Worm (Caenorhabditis elegans) whole organism, late embryonic: ENCODE measurements around the gene nsy-1.

Source experiments
- C38D4.7 ChIP-seq: fragments of 200-800 bp; sonication (Bioruptor generic); optimal IDR thresholded peaks from 2 replicates; lab custom pipeline; 2018; ENCODE audit warnings: mild to moderate bottlenecking, missing genetic modification characterization, moderate library complexity, missing compliant biosample characterization
- F13H6.1 ChIP-seq: sonication (generic microtip); optimal IDR thresholded peaks from 2 replicates; lab custom pipeline; 2016; ENCODE audit warnings: missing genetic modification characterization, missing compliant biosample characterization
- K09A11.1 ChIP-seq: sonication (generic microtip); optimal IDR thresholded peaks from 2 replicates; lab custom pipeline; 2017; ENCODE audit warnings: antibody characterized with exemption, mild to moderate bottlenecking, missing genetic modification characterization, missing compliant biosample characterization; ENCODE audit not compliant: insufficient read depth
- T23F11.4 ChIP-seq: fragments of 200-800 bp; sonication (Bioruptor generic); optimal IDR thresholded peaks from 2 replicates; lab custom pipeline; 2018; ENCODE audit warnings: mild to moderate bottlenecking, missing genetic modification characterization, missing compliant biosample characterization
- Y22D7AL.16 ChIP-seq: sonication (generic microtip); optimal IDR thresholded peaks from 2 replicates; lab custom pipeline; 2016; ENCODE audit warnings: missing genetic modification characterization, missing compliant biosample characterization
- ahr-1 ChIP-seq: sonication (generic microtip); optimal IDR thresholded peaks from 2 replicates; lab custom pipeline; 2016; ENCODE audit warnings: missing genetic modification characterization, missing compliant biosample characterization
- ama-1 ChIP-seq: fragments of 150-350 bp; optimal IDR thresholded peaks from 2 replicates; lab custom pipeline; 2014
- ceh-14 ChIP-seq: sonication (generic microtip); optimal IDR thresholded peaks from 2 replicates; lab custom pipeline; 2016; ENCODE audit warnings: missing genotype, missing genetic modification characterization, missing compliant biosample characterization
- ceh-18 ChIP-seq: sonication (generic microtip); optimal IDR thresholded peaks from 2 replicates; lab custom pipeline; 2016; ENCODE audit warnings: missing genetic modification characterization, missing compliant biosample characterization
- ceh-2 ChIP-seq: sonication (generic microtip); optimal IDR thresholded peaks from 2 replicates; lab custom pipeline; 2016; ENCODE audit warnings: missing genotype, missing genetic modification characterization, missing compliant biosample characterization
- ceh-31 ChIP-seq: sonication (generic microtip); optimal IDR thresholded peaks from 2 replicates; lab custom pipeline; 2016; ENCODE audit warnings: missing genetic modification characterization, missing compliant biosample characterization
- ceh-45 ChIP-seq: fragments of 200-800 bp; sonication (Bioruptor generic); IDR thresholded peaks from 2 replicates; pipeline ENCODE4 v1.3.6; 2022; ENCODE audit warnings: missing genetic modification reagents, missing genetic modification characterization, missing compliant biosample characterization
- ceh-48 ChIP-seq: sonication (generic microtip); optimal IDR thresholded peaks from 2 replicates; lab custom pipeline; 2016; ENCODE audit warnings: missing genetic modification characterization, inconsistent platforms, missing compliant biosample characterization
- ceh-6 ChIP-seq: fragments of 200-800 bp; sonication (Bioruptor generic); optimal IDR thresholded peaks from 2 replicates; lab custom pipeline; 2018; ENCODE audit warnings: mild to moderate bottlenecking, missing genetic modification characterization, missing compliant biosample characterization
- ceh-9 ChIP-seq: sonication (generic microtip); optimal IDR thresholded peaks from 2 replicates; lab custom pipeline; 2016; ENCODE audit warnings: mild to moderate bottlenecking, missing genetic modification characterization, inconsistent platforms, missing compliant biosample characterization
- elt-2 ChIP-seq: sonication (generic microtip); optimal IDR thresholded peaks from 2 replicates; lab custom pipeline; 2016; ENCODE audit warnings: missing genetic modification reagents, missing genetic modification characterization, missing compliant biosample characterization
- elt-4 ChIP-seq: sonication (generic microtip); optimal IDR thresholded peaks from 2 replicates; lab custom pipeline; 2016; ENCODE audit warnings: missing genetic modification characterization, missing compliant biosample characterization
- ets-4 ChIP-seq: sonication (generic microtip); optimal IDR thresholded peaks from 2 replicates; lab custom pipeline; 2016; ENCODE audit warnings: missing genetic modification characterization, missing compliant biosample characterization
- eyg-1 ChIP-seq: sonication (generic microtip); optimal IDR thresholded peaks from 2 replicates; lab custom pipeline; 2016; ENCODE audit warnings: missing genotype, missing genetic modification characterization, missing compliant biosample characterization
- fkh-10 ChIP-seq: fragments of 150-350 bp; optimal IDR thresholded peaks from 2 replicates; lab custom pipeline; 2014; ENCODE audit warnings: missing biosample characterization, missing genetic modification reagents, missing genetic modification characterization
- gmeb-2 ChIP-seq: sonication (generic microtip); optimal IDR thresholded peaks from 2 replicates; lab custom pipeline; 2016; ENCODE audit warnings: missing genetic modification characterization, inconsistent platforms, missing compliant biosample characterization
- hlh-13 ChIP-seq: fragments of 200-800 bp; sonication (Bioruptor generic); optimal IDR thresholded peaks from 2 replicates; lab custom pipeline; 2018; ENCODE audit warnings: mild to moderate bottlenecking, missing genetic modification characterization, missing compliant biosample characterization
- hlh-30 ChIP-seq: sonication (generic microtip); optimal IDR thresholded peaks from 2 replicates; lab custom pipeline; 2017; ENCODE audit warnings: antibody characterized with exemption, missing genetic modification characterization, missing compliant biosample characterization; ENCODE audit not compliant: insufficient read depth
- hlh-6 ChIP-seq: sonication (generic microtip); optimal IDR thresholded peaks from 2 replicates; lab custom pipeline; 2016; ENCODE audit warnings: missing genotype, missing genetic modification characterization, missing compliant biosample characterization
- hlh-8 ChIP-seq: sonication (generic microtip); optimal IDR thresholded peaks from 2 replicates; lab custom pipeline; 2016; ENCODE audit warnings: missing genotype, missing genetic modification characterization, missing compliant biosample characterization
- lim-6 ChIP-seq: sonication (generic microtip); optimal IDR thresholded peaks from 2 replicates; lab custom pipeline; 2016; ENCODE audit warnings: missing genetic modification characterization, missing compliant biosample characterization
- lin-11 ChIP-seq: fragments of 200-800 bp; sonication (Bioruptor generic); optimal IDR thresholded peaks from 2 replicates; lab custom pipeline; 2018; ENCODE audit warnings: mild to moderate bottlenecking, missing genetic modification characterization, missing compliant biosample characterization
- madf-2 ChIP-seq: sonication (generic microtip); optimal IDR thresholded peaks from 2 replicates; lab custom pipeline; 2017; ENCODE audit warnings: missing genetic modification characterization, missing compliant biosample characterization
- mec-3 ChIP-seq: sonication (generic microtip); optimal IDR thresholded peaks from 2 replicates; lab custom pipeline; 2016; ENCODE audit warnings: borderline replicate concordance, missing genetic modification characterization, missing compliant biosample characterization
- nfya-1 ChIP-seq: sonication (generic microtip); optimal IDR thresholded peaks from 2 replicates; lab custom pipeline; 2017; ENCODE audit warnings: missing genetic modification characterization, mild to moderate bottlenecking, missing compliant biosample characterization, antibody characterized with exemption, moderate library complexity
- nhr-232 ChIP-seq: sonication (generic microtip); optimal IDR thresholded peaks from 2 replicates; lab custom pipeline; 2016; ENCODE audit warnings: missing genetic modification characterization, missing compliant biosample characterization
- npax-4 ChIP-seq: sonication (generic microtip); optimal IDR thresholded peaks from 2 replicates; lab custom pipeline; 2016; ENCODE audit warnings: missing genetic modification characterization, missing compliant biosample characterization
- odd-2 ChIP-seq: sonication (generic microtip); optimal IDR thresholded peaks from 2 replicates; lab custom pipeline; 2017; ENCODE audit warnings: antibody characterized with exemption, mild to moderate bottlenecking, missing genetic modification characterization, missing compliant biosample characterization
- pag-3 ChIP-seq: sonication (generic microtip); optimal IDR thresholded peaks from 2 replicates; lab custom pipeline; 2016; ENCODE audit warnings: missing compliant biosample characterization, missing genetic modification characterization, borderline replicate concordance
- pax-1 ChIP-seq: fragments of 150-350 bp; optimal IDR thresholded peaks from 2 replicates; lab custom pipeline; 2014; ENCODE audit warnings: missing biosample characterization, missing genetic modification characterization
- pha-2 ChIP-seq: sonication (generic microtip); optimal IDR thresholded peaks from 2 replicates; lab custom pipeline; 2017; ENCODE audit warnings: mild to moderate bottlenecking, missing genetic modification characterization, missing compliant biosample characterization
- pha-4 ChIP-seq: fragments of 150-350 bp; optimal IDR thresholded peaks from 2 replicates; lab custom pipeline; 2018; ENCODE audit warnings: missing biosample characterization, missing genetic modification reagents, missing genetic modification characterization
- pqm-1 ChIP-seq: sonication (generic microtip); optimal IDR thresholded peaks from 2 replicates; lab custom pipeline; 2016; ENCODE audit warnings: missing genetic modification characterization, missing compliant biosample characterization
- sox-2 ChIP-seq: fragments of 200-800 bp; sonication (Bioruptor generic); IDR thresholded peaks from 2 replicates; pipeline ENCODE4 v1.3.6; 2022; ENCODE audit warnings: missing genetic modification reagents, missing genetic modification characterization, missing compliant biosample characterization
- sox-4 ChIP-seq: sonication (generic microtip); optimal IDR thresholded peaks from 2 replicates; lab custom pipeline; 2017; ENCODE audit warnings: mild to moderate bottlenecking, missing genetic modification characterization, inconsistent platforms, missing compliant biosample characterization
- syd-9 ChIP-seq: sonication (generic microtip); optimal IDR thresholded peaks from 2 replicates; lab custom pipeline; 2016; ENCODE audit warnings: mild to moderate bottlenecking, missing genetic modification characterization, moderate library complexity, missing compliant biosample characterization
- tbx-2 ChIP-seq: sonication (generic microtip); optimal IDR thresholded peaks from 2 replicates; lab custom pipeline; 2016; ENCODE audit warnings: missing genetic modification characterization, missing compliant biosample characterization
- tbx-7 ChIP-seq: sonication (generic microtip); optimal IDR thresholded peaks from 2 replicates; lab custom pipeline; 2016; ENCODE audit warnings: missing genotype, missing genetic modification characterization, missing compliant biosample characterization
- unc-3 ChIP-seq, 2 experiments: fragments of 200-800 bp in 1 of 2; sonication (Bioruptor generic) in 1 of 2; sonication (generic microtip) in 1 of 2; conservative IDR thresholded peaks in 1 of 2; optimal IDR thresholded peaks in 1 of 2; 2 replicates each; pipeline versions ENCODE4 v1.3.6 to Lab custom; 2016 to 2022; ENCODE audit warnings: missing compliant biosample characterization in 2 of 2, missing genetic modification characterization in 2 of 2, missing genetic modification reagents in 1 of 2
- unc-42 ChIP-seq: sonication (generic microtip); optimal IDR thresholded peaks from 2 replicates; lab custom pipeline; 2016; ENCODE audit warnings: missing genotype, missing genetic modification characterization, missing compliant biosample characterization
- unc-55 ChIP-seq: sonication (generic microtip); optimal IDR thresholded peaks from 2 replicates; lab custom pipeline; 2017; ENCODE audit warnings: missing biosample characterization, missing genetic modification reagents, missing genetic modification characterization
- unc-86 ChIP-seq: sonication (generic microtip); optimal IDR thresholded peaks from 2 replicates; lab custom pipeline; 2016; ENCODE audit warnings: missing genetic modification characterization, missing compliant biosample characterization
- zip-5 ChIP-seq: sonication (generic microtip); optimal IDR thresholded peaks from 2 replicates; lab custom pipeline; 2016; ENCODE audit warnings: missing genetic modification characterization, missing compliant biosample characterization
- ztf-16 ChIP-seq: sonication (generic microtip); optimal IDR thresholded peaks from 2 replicates; lab custom pipeline; 2017; ENCODE audit warnings: missing genetic modification characterization, missing compliant biosample characterization

Gene nsy-1

DNA sequence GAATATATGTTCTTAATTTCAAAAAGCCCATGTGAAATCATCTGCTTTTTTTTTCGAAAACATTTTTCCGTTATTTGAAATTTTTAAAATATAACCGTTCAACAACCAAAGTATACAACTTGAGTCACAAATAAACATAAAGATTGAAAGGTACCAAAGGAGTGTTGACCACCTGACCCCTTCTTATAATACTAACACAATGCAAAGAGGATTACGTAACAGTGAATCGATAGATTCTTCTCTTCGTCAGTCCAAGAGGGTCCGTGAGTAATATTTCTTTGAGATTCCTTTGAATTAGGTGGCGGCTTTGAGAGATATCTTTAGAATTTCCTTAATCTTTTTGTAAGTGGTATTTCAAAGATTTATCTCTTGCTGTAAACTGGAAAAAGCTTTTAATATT lies 6.4 kb upstream of the nsy-1 start:
- no peak for TF ChIP-seq sox-4
- no peak for TF ChIP-seq ceh-9 (tag; lab: Kevin White, UChicago)
- no peak for TF ChIP-seq elt-4 (tag; lab: Kevin White, UChicago)
- no peak for TF ChIP-seq sox-2
- TF ChIP-seq ceh-6 (GFP tag; lab: Kevin White, UChicago) = no peak
- no peak for TF ChIP-seq pag-3 (tag; lab: Kevin White, UChicago)
- no peak for TF ChIP-seq ztf-16 (tag; lab: Kevin White, UChicago)
- TF ChIP-seq fkh-10 = no peak
- no peak for TF ChIP-seq hlh-6 (tag; lab: Kevin White, UChicago)
- TF ChIP-seq K09A11.1 (tag; lab: Kevin White, UChicago) = no peak
- no peak for TF ChIP-seq ceh-14 (tag; lab: Kevin White, UChicago)
- no peak for TF ChIP-seq ceh-45
- no peak for TF ChIP-seq ceh-48 (tag; lab: Kevin White, UChicago)

DNA sequence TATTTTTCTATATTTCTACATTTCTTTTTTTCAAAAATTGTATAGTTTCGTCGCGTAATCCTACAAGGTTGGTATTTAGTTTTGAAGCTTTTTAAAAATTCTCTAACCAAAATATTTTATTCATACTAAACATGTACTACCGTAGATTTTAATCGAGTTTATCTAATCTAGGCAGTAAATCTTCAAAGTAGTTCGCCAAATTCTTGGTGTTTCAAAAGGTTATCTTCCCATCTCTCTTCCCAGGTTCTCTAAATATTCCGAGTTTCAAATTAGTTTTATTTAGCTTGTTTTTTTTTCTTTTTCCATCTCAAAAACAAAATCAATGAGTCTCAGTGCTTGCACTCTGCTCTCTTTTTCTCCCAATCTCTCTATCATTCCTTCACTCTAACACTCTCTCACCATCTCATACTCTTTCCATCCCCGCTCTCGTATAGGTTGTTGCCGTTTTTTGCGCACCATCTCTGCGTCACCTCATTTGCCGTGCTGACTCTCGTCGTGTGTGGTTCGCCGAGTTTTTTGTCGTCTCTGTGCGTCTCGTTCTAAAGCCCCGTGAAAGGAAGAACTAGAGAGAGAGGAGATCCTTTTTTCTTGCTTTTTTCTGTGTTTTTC lies 5.5 kb upstream of the nsy-1 start:
- TF ChIP-seq nhr-232 = no peak
- TF ChIP-seq pax-1 (tag; lab: Kevin White, UChicago) = no peak
- no peak for TF ChIP-seq pha-2 (tag; lab: Kevin White, UChicago)
- TF ChIP-seq pha-4 (tag; lab: Kevin White, UChicago) = no peak
- peak; percentile 16 for TF ChIP-seq hlh-6 (tag; lab: Kevin White, UChicago)
- no peak for TF ChIP-seq ceh-6 (GFP tag; lab: Kevin White, UChicago)
- no peak for TF ChIP-seq unc-3 (GFP tag; conservative IDR thresholded peaks at IDR 0.05; lab: Robert Waterston, UW)
- TF ChIP-seq unc-3 (tag; optimal IDR thresholded peaks at IDR 0.05; lab: Kevin White, UChicago) = no peak
- peak; percentile 55 for TF ChIP-seq ceh-48 (tag; lab: Kevin White, UChicago)
- TF ChIP-seq C38D4.7 (GFP tag; lab: Kevin White, UChicago) = no peak
- TF ChIP-seq eyg-1 (tag; lab: Kevin White, UChicago) = no peak
- TF ChIP-seq npax-4 (tag; lab: Kevin White, UChicago) = no peak
- TF ChIP-seq ceh-9 (tag; lab: Kevin White, UChicago) = no peak
- peak; percentile 79 for TF ChIP-seq ceh-31 (tag; lab: Kevin White, UChicago)
- TF ChIP-seq syd-9 (tag; lab: Kevin White, UChicago) = no peak
- no peak for TF ChIP-seq unc-86 (tag; lab: Kevin White, UChicago)
- TF ChIP-seq gmeb-2 (tag; lab: Kevin White, UChicago) = no peak
- no peak for TF ChIP-seq odd-2 (tag; lab: Kevin White, UChicago)
- TF ChIP-seq ets-4 (tag; lab: Kevin White, UChicago) = peak; percentile 20
- TF ChIP-seq tbx-2 (tag; lab: Kevin White, UChicago) = peak; percentile 54
- TF ChIP-seq pqm-1 (tag; lab: Kevin White, UChicago) = no peak
- TF ChIP-seq lim-6 (tag; lab: Kevin White, UChicago) = no peak
- TF ChIP-seq unc-55 (GFP tag; lab: Kevin White, UChicago) = no peak
- TF ChIP-seq madf-2 (tag; lab: Kevin White, UChicago) = peak; percentile 36
- no peak for TF ChIP-seq zip-5 (tag; lab: Kevin White, UChicago)
- TF ChIP-seq tbx-7 (tag; lab: Kevin White, UChicago) = no peak
- TF ChIP-seq elt-2 (tag; lab: Kevin White, UChicago) = no peak
- TF ChIP-seq F13H6.1 (tag; lab: Kevin White, UChicago) = peak; percentile 25
- no peak for TF ChIP-seq ama-1
- no peak for TF ChIP-seq hlh-30 (tag; lab: Kevin White, UChicago)
- peak; percentile 47 for TF ChIP-seq ceh-18 (tag; lab: Kevin White, UChicago)
- TF ChIP-seq ceh-45 = no peak
- TF ChIP-seq Y22D7AL.16 (tag; lab: Kevin White, UChicago) = no peak
- no peak for TF ChIP-seq hlh-8 (tag; lab: Kevin White, UChicago)
- no peak for TF ChIP-seq mec-3 (tag; lab: Kevin White, UChicago)
- no peak for TF ChIP-seq hlh-13 (GFP tag; lab: Kevin White, UChicago)
- no peak for TF ChIP-seq sox-2
- peak; percentile 69 for TF ChIP-seq nfya-1
- TF ChIP-seq ceh-2 (tag; lab: Kevin White, UChicago) = no peak
- TF ChIP-seq lin-11 (tag; lab: Kevin White, UChicago) = no peak
- no peak for TF ChIP-seq ahr-1 (tag; lab: Kevin White, UChicago)
- peak; percentile 80 for TF ChIP-seq unc-42 (tag; lab: Kevin White, UChicago)
- TF ChIP-seq pag-3 (tag; lab: Kevin White, UChicago) = no peak
- TF ChIP-seq sox-4 = peak; percentile 47
- no peak for TF ChIP-seq T23F11.4 (GFP tag; lab: Kevin White, UChicago)
